Fruit fly (Drosophila melanogaster): Measurements from ENCODE around the gene CG33796.

- TF ChIP-seq psq (optimal IDR thresholded peaks at IDR 0.05) = no peak
- no peak for TF ChIP-seq Sin3A (optimal IDR thresholded peaks at IDR 0.05)
- no peak for TF ChIP-seq h (optimal IDR thresholded peaks at IDR 0.05)
- TF ChIP-seq ttk (optimal IDR thresholded peaks at IDR 0.05) = no peak
- no peak for TF ChIP-seq insv (optimal IDR thresholded peaks at IDR 0.05)
Measured at dm6 chr3L:16195476-16195958, 25.6 kb upstream of the CG33796 start.
